Fruit fly (Drosophila melanogaster) S2 (cell line): Measurements from ENCODE around the gene ct.

Experiments used
- CG8478 ChIP-seq: fragments of >200 bp; optimal IDR thresholded peaks from 2 replicates; lab custom pipeline; 2018
- CTCF ChIP-seq, 2 experiments: fragments of >200 bp; optimal IDR thresholded peaks; 2 replicates each; lab custom pipeline; 2018

DNA sequence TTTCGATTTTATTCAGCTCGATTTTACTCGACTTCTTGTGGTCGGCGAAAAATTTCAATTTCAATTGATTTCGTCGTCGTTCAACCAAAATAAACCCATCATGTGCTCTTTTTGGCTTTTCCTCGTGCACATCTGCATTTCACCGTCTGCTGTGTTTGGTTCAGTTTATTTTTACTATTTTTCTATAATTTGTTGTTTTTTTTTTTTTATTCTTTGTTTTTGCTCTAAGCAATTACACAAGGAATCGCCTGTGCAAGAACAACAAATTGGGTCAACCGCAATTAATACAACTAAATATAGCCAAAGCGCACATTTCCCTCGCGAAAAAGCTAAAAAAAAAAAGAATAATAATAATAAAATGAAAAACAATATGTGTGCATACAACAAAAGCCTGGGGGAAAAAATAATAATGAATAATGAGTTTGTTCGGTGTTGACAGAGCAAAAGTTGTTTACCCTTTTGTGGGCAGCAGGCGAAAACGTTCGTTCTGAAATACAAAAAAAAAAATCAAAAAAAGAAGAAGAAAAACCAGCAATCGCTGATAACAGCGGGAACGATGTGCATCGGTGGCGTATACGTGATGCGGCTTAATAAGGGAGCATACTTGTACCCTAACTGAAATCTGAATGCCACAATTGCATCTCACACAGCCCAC, 91.5 kb downstream of the ct start:
- TF ChIP-seq CG8478 (lab: Kevin White, UChicago): no peak
- no peak for TF ChIP-seq CTCF (optimal IDR thresholded peaks at IDR 0.05; lab: Kevin White, UChicago)
